Worm (Caenorhabditis elegans): ENCODE results near the gene F48G7.13.

DNA sequence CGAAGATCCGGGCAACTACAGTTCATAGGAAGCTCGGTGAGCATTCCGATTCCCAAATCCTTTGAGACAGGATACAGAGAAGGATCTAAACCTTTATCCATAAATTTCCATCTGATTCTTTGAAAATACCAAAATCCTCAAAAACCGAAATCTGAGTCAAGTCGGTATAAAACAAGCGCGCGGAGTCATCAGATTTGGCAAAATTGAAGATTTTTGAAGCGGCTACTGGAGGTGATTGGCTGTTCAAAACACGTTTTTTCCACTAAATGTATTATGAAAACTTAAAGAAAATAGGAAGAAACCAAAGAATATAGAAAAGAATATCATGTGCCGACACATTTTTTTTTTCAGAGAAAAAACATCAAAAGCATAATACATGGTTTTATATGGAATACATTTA is 40.7 kb upstream of the F48G7.13 start, which contains the start of gene C14C6.13:
- no peak for TF ChIP-seq elt-3 (tag; optimal IDR thresholded peaks at IDR 0.05)
- TF ChIP-seq lin-39 (tag; optimal IDR thresholded peaks at IDR 0.05) = no peak
- TF ChIP-seq nhr-43 (tag; optimal IDR thresholded peaks at IDR 0.05; ENCODE audit: poor library complexity, severe bottlenecking) = no peak
